Worm (Caenorhabditis elegans): Measurements from ENCODE around the gene her-1.
A peak's percentile ranks its signal among the peaks of the same experiment; 100 is the strongest.

The her-1 gene

DNA sequence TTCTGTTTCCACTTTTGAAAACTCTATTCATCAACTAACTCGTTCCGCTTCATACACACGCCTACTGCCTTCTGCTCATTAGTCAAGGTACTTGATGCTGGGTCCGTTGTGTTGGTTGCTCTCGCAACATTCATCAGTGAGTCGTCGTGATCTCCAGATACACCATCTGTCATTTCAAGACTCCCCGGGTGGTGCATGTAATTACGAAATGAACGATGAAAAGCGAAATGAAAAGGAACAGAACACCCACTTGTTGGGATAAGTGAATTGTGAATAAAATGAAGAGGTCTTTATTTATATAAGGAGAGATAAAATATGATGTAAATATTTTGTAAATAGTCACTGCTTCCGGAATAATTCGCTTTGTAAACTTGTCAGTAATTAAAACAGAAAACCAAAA is 32.9 kb upstream of the her-1 start:
- TF ChIP-seq ceh-14 (tag; optimal IDR thresholded peaks at IDR 0.05) (peak; percentile 1), unc-42 (tag; optimal IDR thresholded peaks at IDR 0.05) (peak; percentile 45), Y22D7AL.16 (tag; optimal IDR thresholded peaks at IDR 0.05) (no peak)

- TF ChIP-seq unc-86 (tag; optimal IDR thresholded peaks at IDR 0.05): peak; percentile 18
- TF ChIP-seq ceh-19 (GFP tag; optimal IDR thresholded peaks at IDR 0.05): peak; percentile 39
- peak; percentile 82 for TF ChIP-seq ceh-31 (tag; optimal IDR thresholded peaks at IDR 0.05)
- TF ChIP-seq rnt-1 (tag; optimal IDR thresholded peaks at IDR 0.05): no peak
- TF ChIP-seq tbx-2 (tag; optimal IDR thresholded peaks at IDR 0.05): peak; percentile 44
- TF ChIP-seq ttx-3 (tag; optimal IDR thresholded peaks at IDR 0.05): no peak
- TF ChIP-seq Y22D7AL.16 (tag; optimal IDR thresholded peaks at IDR 0.05): no peak
- no peak for TF ChIP-seq F13H6.1 (tag; optimal IDR thresholded peaks at IDR 0.05)
- peak; percentile 30 for TF ChIP-seq ceh-48 (tag; optimal IDR thresholded peaks at IDR 0.05)
- TF ChIP-seq unc-42 (tag; optimal IDR thresholded peaks at IDR 0.05): peak; percentile 14
- TF ChIP-seq ref-2 (tag; optimal IDR thresholded peaks at IDR 0.05): peak; percentile 0
- peak; percentile 56 for TF ChIP-seq nfya-1 (tag; optimal IDR thresholded peaks at IDR 0.05)
- TF ChIP-seq che-1 (tag; optimal IDR thresholded peaks at IDR 0.05): no peak
Observed at ce11 chrV:9664620-9665019, 32.2 kb upstream of the her-1 start.

- TF ChIP-seq unc-42 (tag; optimal IDR thresholded peaks at IDR 0.05) (peak; percentile 17), che-1 (tag; optimal IDR thresholded peaks at IDR 0.05) (no peak), fkh-10 (GFP tag; optimal IDR thresholded peaks at IDR 0.05) (peak; percentile 3)
Observed at ce11 chrV:9666394-9666793, 30.4 kb upstream of the her-1 start, which contains the start of gene ZK287.1. Gene ZK287.1 (plus strand): TSS chrV:9666694.

- TF ChIP-seq fkh-6 (tag; optimal IDR thresholded peaks at IDR 0.05) (no peak), ceh-34 (tag; optimal IDR thresholded peaks at IDR 0.05) (no peak), nhr-232 (tag; optimal IDR thresholded peaks at IDR 0.05) (no peak), ceh-48 (tag; optimal IDR thresholded peaks at IDR 0.05) (no peak), hlh-8 (tag; optimal IDR thresholded peaks at IDR 0.05) (no peak), ztf-16 (tag; optimal IDR thresholded peaks at IDR 0.05) (no peak), pax-1 (tag; optimal IDR thresholded peaks at IDR 0.05) (no peak), gmeb-2 (tag; optimal IDR thresholded peaks at IDR 0.05) (no peak), ets-4 (tag; optimal IDR thresholded peaks at IDR 0.05) (no peak), T23F11.4 (GFP tag; optimal IDR thresholded peaks at IDR 0.05) (no peak), unc-42 (tag; optimal IDR thresholded peaks at IDR 0.05) (no peak), F13H6.1 (tag; optimal IDR thresholded peaks at IDR 0.05) (no peak), Y22D7AL.16 (tag; optimal IDR thresholded peaks at IDR 0.05) (no peak), che-1 (tag; optimal IDR thresholded peaks at IDR 0.05) (no peak)
Observed at ce11 chrV:9672495-9672894, 24.3 kb upstream of the her-1 start.

- TF ChIP-seq hlh-6 (tag; optimal IDR thresholded peaks at IDR 0.05): no peak
- TF ChIP-seq ceh-30 (tag; optimal IDR thresholded peaks at IDR 0.05): no peak
- no peak for TF ChIP-seq hlh-15 (tag; optimal IDR thresholded peaks at IDR 0.05)
- TF ChIP-seq C38D4.7 (GFP tag; optimal IDR thresholded peaks at IDR 0.05): no peak
- TF ChIP-seq unc-3 (GFP tag; conservative IDR thresholded peaks at IDR 0.05): no peak
- no peak for TF ChIP-seq unc-3 (tag; optimal IDR thresholded peaks at IDR 0.05)
- no peak for TF ChIP-seq madf-2 (tag; optimal IDR thresholded peaks at IDR 0.05)
- TF ChIP-seq lin-11 (tag; optimal IDR thresholded peaks at IDR 0.05): no peak
- TF ChIP-seq tbx-2 (tag; optimal IDR thresholded peaks at IDR 0.05): no peak
- TF ChIP-seq ceh-31 (tag; optimal IDR thresholded peaks at IDR 0.05): no peak
- TF ChIP-seq T23F11.4 (GFP tag; optimal IDR thresholded peaks at IDR 0.05): no peak
- no peak for TF ChIP-seq unc-42 (tag; optimal IDR thresholded peaks at IDR 0.05)
- no peak for TF ChIP-seq hlh-8 (tag; optimal IDR thresholded peaks at IDR 0.05)
- no peak for TF ChIP-seq nfya-1 (tag; optimal IDR thresholded peaks at IDR 0.05)
- no peak for TF ChIP-seq dve-1 (tag; optimal IDR thresholded peaks at IDR 0.05)
Observed at ce11 chrV:9673199-9673843, 23.5 kb upstream of the her-1 start, which contains the start of gene sulp-8. Gene sulp-8 (minus strand): TSS chrV:9673667.
